Fruit fly (Drosophila melanogaster) whole organism, larva: ENCODE measurements around the gene Fum1.

Experiments
- noc ChIP-seq: fragments of 200-800 bp; sonication (Bioruptor generic); optimal IDR thresholded peaks from 3 replicates; lab custom pipeline; 2019; ENCODE audit warnings: missing biosample characterization, mild to moderate bottlenecking, missing genetic modification characterization, moderate library complexity

The Fum1 gene

dm6 chrX:6662876-6663551 lies 15.2 kb upstream of the Fum1 start:
- no peak for TF ChIP-seq noc (tag; lab: Kevin White, UChicago)

dm6 chrX:6663976-6664375 lies 14.2 kb upstream of the Fum1 start:
- TF ChIP-seq noc (tag; lab: Kevin White, UChicago) = no peak

- TF ChIP-seq noc (tag; lab: Kevin White, UChicago) = no peak
Observed at dm6 chrX:6673637-6674487, 4.4 kb upstream of the Fum1 start, which contains the start of the genes CG3198 and Mcm6. CG3198 (minus strand) TSS chrX:6673973. Mcm6 (plus strand) TSS chrX:6674387.

dm6 chrX:6678635-6679501 lies 644 bp downstream of the Fum1 start, which contains the start of gene ND-ASHI:
ND-ASHI (minus strand) TSS chrX:6679118.
- TF ChIP-seq noc (tag; lab: Kevin White, UChicago) = peak; percentile 94

- TF ChIP-seq noc (tag; lab: Kevin White, UChicago) = peak; percentile 49
Observed at dm6 chrX:6679502-6679810, 1.2 kb downstream of the Fum1 start.

dm6 chrX:6681467-6681866 lies 3.2 kb downstream of the Fum1 start, which contains the start of gene Fum2:
Fum2 (plus strand) TSS chrX:6681767.
- no peak for TF ChIP-seq noc (tag; lab: Kevin White, UChicago)

dm6 chrX:6683635-6684499 lies 5.6 kb downstream of the Fum1 start, which contains the start of gene Pink1:
Pink1 (plus strand) TSS chrX:6683798.
- TF ChIP-seq noc (tag; lab: Kevin White, UChicago) = no peak

dm6 chrX:6687267-6687666 lies 9.0 kb downstream of the Fum1 start, which contains the start of gene CG44303:
CG44303 (minus strand) TSS chrX:6687420.
- TF ChIP-seq noc (tag; lab: Kevin White, UChicago) = no peak

- no peak for TF ChIP-seq noc (tag; lab: Kevin White, UChicago)
Observed at dm6 chrX:6688620-6689400, 10.6 kb downstream of the Fum1 start, which contains the start of gene CG3184. CG3184 (minus strand) TSS chrX:6688774.

- peak; percentile 24 for TF ChIP-seq noc (tag; lab: Kevin White, UChicago)
Observed at dm6 chrX:6694105-6694788, 16.0 kb downstream of the Fum1 start.

dm6 chrX:6694979-6695388 lies 16.8 kb downstream of the Fum1 start, which contains the start of gene CG14442:
CG14442 (minus strand) TSS chrX:6695007.
- TF ChIP-seq noc (tag; lab: Kevin White, UChicago) = peak; percentile 50

dm6 chrX:6696467-6696866 lies 18.2 kb downstream of the Fum1 start:
- TF ChIP-seq noc (tag; lab: Kevin White, UChicago) = peak; percentile 63

dm6 chrX:6698248-6698812 lies 20.1 kb downstream of the Fum1 start, which contains the start of gene CG14440:
CG14440 (minus strand) TSS chrX:6698567.
- peak; percentile 18 for TF ChIP-seq noc (tag; lab: Kevin White, UChicago)
